Fruit fly (Drosophila melanogaster): Measurements from ENCODE around the gene CG33710.

- TF ChIP-seq Blimp-1 (GFP tag; optimal IDR thresholded peaks at IDR 0.05), result no peak
- no peak for TF ChIP-seq Pdp1 (GFP tag; optimal IDR thresholded peaks at IDR 0.05)
- TF ChIP-seq h (optimal IDR thresholded peaks at IDR 0.05), result no peak
- TF ChIP-seq CG4730 (GFP tag; IDR thresholded peaks at IDR 0.05), result no peak
Measured at dm6 chr3L:19940349-19940748, 12.2 kb downstream of the CG33710 start.

Measured in whole organism, embryonic.